ENCODE assay signal across 5 fruit fly cellular contexts in genomic region chr2L:4118983-4119670, dm6.
TF ChIP-seq lines count a peak whose summit lies in the region.

No protein-coding gene starts in this region.

- peak; percentile 44 for TF ChIP-seq CTCF in whole organism, embryonic (GFP tag; optimal IDR thresholded peaks at IDR 0.05; lab: Kevin White, UChicago)

TF ChIP-seq in whole organism, adult, 20 proteins besides CTCF, POLR2A, EP300 and RAD21:
- peak; percentile 22 for TF ChIP-seq CG14711 (tag; optimal IDR thresholded peaks at IDR 0.05; lab: Kevin White, UChicago)
- TF ChIP-seq CG7101 (tag; optimal IDR thresholded peaks at IDR 0.05; lab: Kevin White, UChicago), result peak; percentile 64
- no peak for TF ChIP-seq cic (GFP tag; optimal IDR thresholded peaks at IDR 0.05; lab: Kevin White, UChicago)
- peak; percentile 29 for TF ChIP-seq toe (GFP tag; optimal IDR thresholded peaks at IDR 0.05; lab: Kevin White, UChicago)
- TF ChIP-seq CG5204 (GFP tag; optimal IDR thresholded peaks at IDR 0.05; lab: Kevin White, UChicago), result peak; percentile 51
- no peak for TF ChIP-seq CG12768 (GFP tag; optimal IDR thresholded peaks at IDR 0.05; lab: Kevin White, UChicago)
- peak; percentile 47 for TF ChIP-seq CG7045 (GFP tag; optimal IDR thresholded peaks at IDR 0.05; lab: Kevin White, UChicago)
- TF ChIP-seq CG11617 (GFP tag; optimal IDR thresholded peaks at IDR 0.05; lab: Kevin White, UChicago), result no peak
- peak; percentile 29 for TF ChIP-seq kay (GFP tag; lab: Kevin White, UChicago; ENCODE audit: borderline replicate concordance)
- peak; percentile 1 for TF ChIP-seq tj (GFP tag; optimal IDR thresholded peaks at IDR 0.05; lab: Kevin White, UChicago)
- peak; percentile 64 for TF ChIP-seq CG33017 (tag; optimal IDR thresholded peaks at IDR 0.05; lab: Kevin White, UChicago)
- no peak for TF ChIP-seq CG1620 (GFP tag; optimal IDR thresholded peaks at IDR 0.05; lab: Kevin White, UChicago)
- no peak for TF ChIP-seq bab1 (GFP tag; optimal IDR thresholded peaks at IDR 0.05; lab: Kevin White, UChicago)
- TF ChIP-seq ovo (GFP tag; optimal IDR thresholded peaks at IDR 0.05; lab: Kevin White, UChicago), result no peak

TF ChIP-seq in whole organism, embryonic, 481 proteins besides CTCF, POLR2A, EP300 and RAD21 (continues in another document):
- TF ChIP-seq CG16813 (GFP tag; IDR thresholded peaks at IDR 0.05; lab: Robert Waterston, UW; ENCODE audit: partially characterized antibody) (no peak), peb (GFP tag; IDR thresholded peaks at IDR 0.05; lab: Robert Waterston, UW) (peak; percentile 43), CG1603 (tag; optimal IDR thresholded peaks at IDR 0.05; lab: Kevin White, UChicago) (peak; percentile 85), klu (GFP tag; IDR thresholded peaks at IDR 0.05; lab: Robert Waterston, UW) (no peak), pita (GFP tag; optimal IDR thresholded peaks at IDR 0.05; lab: Kevin White, UChicago) (no peak), Stat92E (GFP tag; optimal IDR thresholded peaks at IDR 0.05; lab: Kevin White, UChicago) (peak in 1 of 3 experiments; percentile 82), Scr (GFP tag; IDR thresholded peaks at IDR 0.05; lab: Robert Waterston, UW; ENCODE audit: partially characterized antibody) (no peak), CG12299 (tag; optimal IDR thresholded peaks at IDR 0.05; lab: Kevin White, UChicago) (peak; percentile 73), Rfx (GFP tag; IDR thresholded peaks at IDR 0.05; lab: Robert Waterston, UW) (peak; percentile 66), CG3065 (GFP tag; optimal IDR thresholded peaks at IDR 0.05; lab: Kevin White, UChicago) (peak; percentile 10), gsb-n (tag; optimal IDR thresholded peaks at IDR 0.05; lab: Kevin White, UChicago) (peak; percentile 95), CG3407 (GFP tag; optimal IDR thresholded peaks at IDR 0.05; lab: Kevin White, UChicago) (peak; percentile 70), CG12236 (GFP tag; optimal IDR thresholded peaks at IDR 0.05; lab: Kevin White, UChicago) (peak; percentile 63), dysf (GFP tag; IDR thresholded peaks at IDR 0.05; lab: Robert Waterston, UW) (peak; percentile 82), Trl (optimal IDR thresholded peaks at IDR 0.05; lab: Kevin White, UChicago) (no peak), Trl (GFP tag; optimal IDR thresholded peaks at IDR 0.05; lab: Kevin White, UChicago) (peak; percentile 81), nerfin-2 (GFP tag; IDR thresholded peaks at IDR 0.05; lab: Robert Waterston, UW; ENCODE audit: partially characterized antibody) (no peak), cas (GFP tag; IDR thresholded peaks at IDR 0.05; lab: Robert Waterston, UW) (no peak), CG2678 (tag; optimal IDR thresholded peaks at IDR 0.05; lab: Kevin White, UChicago) (peak; percentile 89)

TF ChIP-seq in whole organism, prepupa, 60 proteins besides CTCF, POLR2A, EP300 and RAD21 (continues in another document):
- TF ChIP-seq CG10669 (GFP tag; optimal IDR thresholded peaks at IDR 0.05; lab: Kevin White, UChicago) (peak; percentile 62), CG11294 (GFP tag; IDR thresholded peaks at IDR 0.05; lab: Robert Waterston, UW) (peak; percentile 24; the same call in 1 of the 2 replicates), Eip78C (GFP tag; lab: Kevin White, UChicago) (peak; percentile 93), CG3919 (GFP tag; optimal IDR thresholded peaks at IDR 0.05; lab: Kevin White, UChicago) (peak; percentile 73), fd59A (GFP tag; optimal IDR thresholded peaks at IDR 0.05; lab: Kevin White, UChicago) (peak; percentile 44), Ets96B (tag; optimal IDR thresholded peaks at IDR 0.05; lab: Kevin White, UChicago) (peak; percentile 56), net (GFP tag; optimal IDR thresholded peaks at IDR 0.05; lab: Kevin White, UChicago) (peak; percentile 63), Hr39 (GFP tag; optimal IDR thresholded peaks at IDR 0.05; lab: Kevin White, UChicago) (peak; percentile 87), dac (GFP tag; optimal IDR thresholded peaks at IDR 0.05; lab: Kevin White, UChicago) (no peak), CG4318 (GFP tag; optimal IDR thresholded peaks at IDR 0.05; lab: Kevin White, UChicago) (no peak), lz (GFP tag; optimal IDR thresholded peaks at IDR 0.05; lab: Kevin White, UChicago) (peak; percentile 83), CG1621 (tag; optimal IDR thresholded peaks at IDR 0.05; lab: Kevin White, UChicago) (peak; percentile 61), CG6808 (GFP tag; optimal IDR thresholded peaks at IDR 0.05; lab: Kevin White, UChicago) (peak; percentile 43), Sox15 (GFP tag; optimal IDR thresholded peaks at IDR 0.05; lab: Kevin White, UChicago) (peak; percentile 51), eg (GFP tag; IDR thresholded peaks at IDR 0.05; lab: Robert Waterston, UW) (peak; percentile 77), CG7368 (GFP tag; optimal IDR thresholded peaks at IDR 0.05; lab: Kevin White, UChicago) (peak; percentile 43), CG34406 (GFP tag; optimal IDR thresholded peaks at IDR 0.05; lab: Kevin White, UChicago) (peak; percentile 75), pdm3 (GFP tag; optimal IDR thresholded peaks at IDR 0.05; lab: Kevin White, UChicago) (peak; percentile 83), Lpt (GFP tag; optimal IDR thresholded peaks at IDR 0.05; lab: Kevin White, UChicago) (peak; percentile 48), CG6276 (GFP tag; optimal IDR thresholded peaks at IDR 0.05; lab: Kevin White, UChicago) (no peak)

TF ChIP-seq in whole organism, pupa, 21 proteins besides CTCF, POLR2A, EP300 and RAD21:
- TF ChIP-seq Pif1A (GFP tag; optimal IDR thresholded peaks at IDR 0.05; lab: Kevin White, UChicago) (peak; percentile 61), Pif1B (GFP tag; optimal IDR thresholded peaks at IDR 0.05; lab: Kevin White, UChicago) (peak; percentile 66), CG4496 (GFP tag; IDR thresholded peaks at IDR 0.05; lab: Robert Waterston, UW) (peak; percentile 67; the same call in 2 of the 3 replicates), CG14655 (GFP tag; optimal IDR thresholded peaks at IDR 0.05; lab: Kevin White, UChicago) (peak; percentile 52), rn (GFP tag; IDR thresholded peaks at IDR 0.05; lab: Robert Waterston, UW) (no peak), fd96Ca (GFP tag; IDR thresholded peaks at IDR 0.05; lab: Robert Waterston, UW) (no peak), Ets98B (GFP tag; IDR thresholded peaks at IDR 0.05; lab: Robert Waterston, UW) (peak; percentile 46; the same call in 1 of the 2 replicates), Snoo (tag; optimal IDR thresholded peaks at IDR 0.05; lab: Kevin White, UChicago) (peak; percentile 70), CG10348 (GFP tag; IDR thresholded peaks at IDR 0.05; lab: Robert Waterston, UW) (no peak), CG32121 (GFP tag; IDR thresholded peaks at IDR 0.05; lab: Robert Waterston, UW) (peak; percentile 65), D1 (tag; optimal IDR thresholded peaks at IDR 0.05; lab: Kevin White, UChicago) (no peak), EcR (GFP tag; optimal IDR thresholded peaks at IDR 0.05; lab: Kevin White, UChicago) (no peak), CG15710 (tag; optimal IDR thresholded peaks at IDR 0.05; lab: Kevin White, UChicago) (peak; percentile 79), gl (tag; optimal IDR thresholded peaks at IDR 0.05; lab: Kevin White, UChicago) (no peak), CG34367 (tag; optimal IDR thresholded peaks at IDR 0.05; lab: Kevin White, UChicago) (peak; percentile 57), CG13204 (GFP tag; optimal IDR thresholded peaks at IDR 0.05; lab: Kevin White, UChicago) (peak; percentile 1), CG8301 (tag; optimal IDR thresholded peaks at IDR 0.05; lab: Kevin White, UChicago) (peak; percentile 33), CG17806 (tag; optimal IDR thresholded peaks at IDR 0.05; lab: Kevin White, UChicago) (peak; percentile 65), CG8159 (tag; optimal IDR thresholded peaks at IDR 0.05; lab: Kevin White, UChicago) (peak; percentile 74), CG12605 (GFP tag; IDR thresholded peaks at IDR 0.05; lab: Robert Waterston, UW) (peak; percentile 53), CG9948 (tag; optimal IDR thresholded peaks at IDR 0.05; lab: Kevin White, UChicago) (peak; percentile 63)
TF ChIP-seq in whole organism, pupa: peak in this region for 15.

TF ChIP-seq in whole organism, wandering third instar larva, 38 proteins besides CTCF, POLR2A, EP300 and RAD21 (continues in another document):
- peak; percentile 78 for TF ChIP-seq Hnf4 (GFP tag; optimal IDR thresholded peaks at IDR 0.05; lab: Kevin White, UChicago)
- no peak for TF ChIP-seq Dif (GFP tag; optimal IDR thresholded peaks at IDR 0.05; lab: Kevin White, UChicago; ENCODE audit: partially characterized antibody)
- TF ChIP-seq HLH106 (tag; optimal IDR thresholded peaks at IDR 0.05; lab: Kevin White, UChicago), result peak; percentile 82
- TF ChIP-seq CG9705 (GFP tag; optimal IDR thresholded peaks at IDR 0.05; lab: Kevin White, UChicago), result peak; percentile 66
- peak; percentile 85 for TF ChIP-seq Sp1 (GFP tag; optimal IDR thresholded peaks at IDR 0.05; lab: Kevin White, UChicago)
- TF ChIP-seq ey (GFP tag; optimal IDR thresholded peaks at IDR 0.05; lab: Kevin White, UChicago), result peak; percentile 84
- peak; percentile 16 for TF ChIP-seq dsf (GFP tag; optimal IDR thresholded peaks at IDR 0.05; lab: Kevin White, UChicago; ENCODE audit: borderline replicate concordance)
- TF ChIP-seq sv (GFP tag; optimal IDR thresholded peaks at IDR 0.05; lab: Kevin White, UChicago), result peak; percentile 71
- TF ChIP-seq Mio (GFP tag; optimal IDR thresholded peaks at IDR 0.05; lab: Kevin White, UChicago), result peak; percentile 50
- no peak for TF ChIP-seq N (GFP tag; optimal IDR thresholded peaks at IDR 0.05; lab: Kevin White, UChicago)
- no peak for TF ChIP-seq dl (GFP tag; optimal IDR thresholded peaks at IDR 0.05; lab: Kevin White, UChicago; ENCODE audit: insufficient read depth in 1 of 2, partially characterized antibody in 2 of 2)
- TF ChIP-seq woc (GFP tag; optimal IDR thresholded peaks at IDR 0.05; lab: Kevin White, UChicago), result peak; percentile 63
- TF ChIP-seq Myc (optimal IDR thresholded peaks at IDR 0.05; lab: Kevin White, UChicago), result no peak
- TF ChIP-seq foxo (GFP tag; optimal IDR thresholded peaks at IDR 0.05; lab: Kevin White, UChicago), result peak in 1 of 2 experiments; percentile 85
- TF ChIP-seq lola (GFP tag; optimal IDR thresholded peaks at IDR 0.05; lab: Kevin White, UChicago), result no peak
- TF ChIP-seq pan (optimal IDR thresholded peaks at IDR 0.05; lab: Kevin White, UChicago), result no peak
- TF ChIP-seq Hr83 (GFP tag; optimal IDR thresholded peaks at IDR 0.05; lab: Kevin White, UChicago; ENCODE audit: poor library complexity, severe bottlenecking), result peak; percentile 41
- TF ChIP-seq Hr78 (GFP tag; optimal IDR thresholded peaks at IDR 0.05; lab: Kevin White, UChicago), result no peak
- no peak for TF ChIP-seq usp (GFP tag; optimal IDR thresholded peaks at IDR 0.05; lab: Kevin White, UChicago)
- no peak for TF ChIP-seq CrebA (GFP tag; optimal IDR thresholded peaks at IDR 0.05; lab: Kevin White, UChicago; ENCODE audit: borderline replicate concordance)
- TF ChIP-seq Dfd (GFP tag; optimal IDR thresholded peaks at IDR 0.05; lab: Kevin White, UChicago), result no peak
- TF ChIP-seq OdsH (GFP tag; optimal IDR thresholded peaks at IDR 0.05; lab: Kevin White, UChicago), result peak; percentile 78
- TF ChIP-seq Rel (GFP tag; optimal IDR thresholded peaks at IDR 0.05; lab: Kevin White, UChicago), result no peak
- TF ChIP-seq Rel (tag; optimal IDR thresholded peaks at IDR 0.05; lab: Kevin White, UChicago), result peak; percentile 52
- no peak for TF ChIP-seq GATAd (GFP tag; optimal IDR thresholded peaks at IDR 0.05; lab: Kevin White, UChicago)
